Worm (Caenorhabditis elegans): ENCODE data around the gene C53B7.3.
"Not testable (repeated sequence)": the region's sequence is repeated elsewhere in the genome, so short reads cannot be mapped to it uniquely, and the experiment has no call there.

C53B7.3 gene

ce11 chrX:6877436-6877835 lies 32.9 kb downstream of the C53B7.3 start, which contains the start of gene col-173:
Gene col-173 (minus strand): TSS chrX:6877536.
- TF ChIP-seq unc-120 (tag; optimal IDR thresholded peaks at IDR 0.05; ENCODE audit: poor library complexity, severe bottlenecking) = no peak
- no peak for TF ChIP-seq ces-1 (GFP tag; optimal IDR thresholded peaks at IDR 0.05)
- no peak for TF ChIP-seq bed-3 (GFP tag; optimal IDR thresholded peaks at IDR 0.05)
- TF ChIP-seq sptf-1 (tag; optimal IDR thresholded peaks at IDR 0.05) = no peak
- no peak for TF ChIP-seq ceh-39 (tag; optimal IDR thresholded peaks at IDR 0.05)
- no peak for TF ChIP-seq nhr-28 (tag; optimal IDR thresholded peaks at IDR 0.05)
- no peak for TF ChIP-seq elt-1 (tag; optimal IDR thresholded peaks at IDR 0.05; ENCODE audit: borderline replicate concordance, insufficient read depth)

- TF ChIP-seq mab-5 (tag; optimal IDR thresholded peaks at IDR 0.05); ham-2 (GFP tag; optimal IDR thresholded peaks at IDR 0.05); ceh-83 (GFP tag; optimal IDR thresholded peaks at IDR 0.05): not testable (repeated sequence)
These were observed 37.2 kb downstream of the C53B7.3 start, which contains the start of gene F41C6.6 for ce11 chrX:6881795-6882194. Gene F41C6.6 (minus strand): TSS chrX:6881895.

ce11 chrX:6884439-6884838 lies 39.9 kb downstream of the C53B7.3 start:
- TF ChIP-seq nhr-2 (tag; optimal IDR thresholded peaks at IDR 0.05) (no peak), ceh-39 (tag; optimal IDR thresholded peaks at IDR 0.05) (no peak), lin-13 (tag; optimal IDR thresholded peaks at IDR 0.05) (no peak), elt-3 (tag; optimal IDR thresholded peaks at IDR 0.05) (no peak), ceh-43 (GFP tag; optimal IDR thresholded peaks at IDR 0.05) (no peak), ceh-83 (GFP tag; optimal IDR thresholded peaks at IDR 0.05) (no peak), M03D4.4 (tag; optimal IDR thresholded peaks at IDR 0.05) (no peak), mls-2 (tag; optimal IDR thresholded peaks at IDR 0.05) (no peak), unc-39 (tag; optimal IDR thresholded peaks at IDR 0.05) (no peak), sem-2 (GFP tag; optimal IDR thresholded peaks at IDR 0.05) (no peak), nhr-76 (tag; optimal IDR thresholded peaks at IDR 0.05) (no peak), ztf-11 (tag; optimal IDR thresholded peaks at IDR 0.05) (no peak), mep-1 (tag; optimal IDR thresholded peaks at IDR 0.05) (no peak), flh-1 (GFP tag; optimal IDR thresholded peaks at IDR 0.05) (no peak), blmp-1 (tag; optimal IDR thresholded peaks at IDR 0.05) (no peak), drap-1 (GFP tag; optimal IDR thresholded peaks at IDR 0.05) (no peak), zip-8 (tag; optimal IDR thresholded peaks at IDR 0.05) (no peak), unc-62 (GFP tag; optimal IDR thresholded peaks at IDR 0.05) (no peak)

- TF ChIP-seq ceh-43 (GFP tag; optimal IDR thresholded peaks at IDR 0.05) (no peak), cnd-1 (tag; optimal IDR thresholded peaks at IDR 0.05) (no peak), nhr-28 (tag; optimal IDR thresholded peaks at IDR 0.05) (no peak), sem-2 (GFP tag; optimal IDR thresholded peaks at IDR 0.05) (no peak), tbx-8 (GFP tag; optimal IDR thresholded peaks at IDR 0.05) (no peak), nhr-76 (tag; optimal IDR thresholded peaks at IDR 0.05) (no peak), mab-5 (tag; optimal IDR thresholded peaks at IDR 0.05) (no peak), nhr-12 (tag; optimal IDR thresholded peaks at IDR 0.05) (no peak)
These were observed 40.8 kb downstream of the C53B7.3 start, which contains the start of gene F41C6.7 for ce11 chrX:6885227-6885853. Gene F41C6.7 (minus strand): TSS chrX:6885277.

ce11 chrX:6888208-6888607 lies 43.7 kb downstream of the C53B7.3 start:
- TF ChIP-seq snpc-4 (tag; optimal IDR thresholded peaks at IDR 0.05) (no peak), nhr-2 (tag; optimal IDR thresholded peaks at IDR 0.05) (peak; percentile 71), ceh-39 (tag; optimal IDR thresholded peaks at IDR 0.05) (no peak), ceh-83 (GFP tag; optimal IDR thresholded peaks at IDR 0.05) (no peak), lsy-2 (tag; optimal IDR thresholded peaks at IDR 0.05) (no peak)

ce11 chrX:6889374-6889773 lies 44.8 kb downstream of the C53B7.3 start, which contains the start of gene unc-6:
Gene unc-6 (plus strand): TSS chrX:6889674.
- TF ChIP-seq unc-62 (GFP tag; optimal IDR thresholded peaks at IDR 0.05) (no peak), blmp-1 (tag; optimal IDR thresholded peaks at IDR 0.05) (no peak), ces-1 (GFP tag; optimal IDR thresholded peaks at IDR 0.05) (no peak), sem-2 (GFP tag; optimal IDR thresholded peaks at IDR 0.05) (no peak), lin-13 (tag; optimal IDR thresholded peaks at IDR 0.05) (no peak), hlh-1 (tag; optimal IDR thresholded peaks at IDR 0.05) (no peak), cnd-1 (tag; optimal IDR thresholded peaks at IDR 0.05) (no peak), M03D4.4 (tag; optimal IDR thresholded peaks at IDR 0.05) (no peak)

Measured in whole organism, mixed stage, embryonic.